Fruit fly (Drosophila melanogaster) whole organism, embryonic: ENCODE measurements around the gene Cyfip.

Experiments
- CG10267 ChIP-seq: fragments of 200-800 bp; sonication (Bioruptor generic); optimal IDR thresholded peaks from 2 replicates; lab custom pipeline; 2018; ENCODE audit warnings: missing biosample characterization, mild to moderate bottlenecking, missing genetic modification characterization, moderate library complexity
- CG10274 ChIP-seq: fragments of 200-800 bp; sonication (Bioruptor generic); optimal IDR thresholded peaks from 3 replicates; lab custom pipeline; 2017; ENCODE audit warnings: missing biosample characterization, mild to moderate bottlenecking, missing genetic modification characterization
- CG10366 ChIP-seq: fragments of 200-800 bp; sonication (Bioruptor generic); IDR thresholded peaks from 2 replicates; pipeline ENCODE4 v1.3.6; 2022; ENCODE audit warnings: missing biosample characterization, missing genetic modification characterization
- CG10543 ChIP-seq: fragments of 200-800 bp; sonication (Bioruptor generic); optimal IDR thresholded peaks from 3 replicates; lab custom pipeline; 2017; ENCODE audit warnings: missing biosample characterization, mild to moderate bottlenecking, missing genetic modification characterization, moderate library complexity
- CG11093 ChIP-seq: fragments of 200-800 bp; sonication (Bioruptor generic); IDR thresholded peaks from 3 replicates; pipeline ENCODE4 v1.3.6; 2022; ENCODE audit warnings: missing biosample characterization, missing genetic modification characterization
- CG11247 ChIP-seq: fragments of 200-800 bp; sonication (Bioruptor generic); IDR thresholded peaks from 2 replicates; pipeline ENCODE4 v1.3.6; 2022; ENCODE audit warnings: missing biosample characterization, missing genetic modification characterization
- CG11560 ChIP-seq: fragments of 200-800 bp; sonication (Bioruptor generic); IDR thresholded peaks from 3 replicates; pipeline ENCODE4 v1.3.6; 2022; ENCODE audit warnings: missing biosample characterization, missing genetic modification characterization
- CG12391 ChIP-seq: fragments of 200-800 bp; sonication (Bioruptor generic); optimal IDR thresholded peaks from 3 replicates; lab custom pipeline; 2018; ENCODE audit warnings: missing biosample characterization, mild to moderate bottlenecking, missing genetic modification characterization, moderate library complexity
- CG12769 ChIP-seq: fragments of 200-800 bp; sonication (Bioruptor generic); optimal IDR thresholded peaks from 2 replicates; lab custom pipeline; 2019; ENCODE audit warnings: missing biosample characterization, mild to moderate bottlenecking, missing genetic modification characterization, moderate library complexity
- CG13775 ChIP-seq: fragments of 200-800 bp; sonication (Bioruptor generic); optimal IDR thresholded peaks from 3 replicates; lab custom pipeline; 2017; ENCODE audit warnings: missing biosample characterization, mild to moderate bottlenecking, missing genetic modification characterization
- CG14667 ChIP-seq: fragments of 200-800 bp; sonication (Bioruptor generic); IDR thresholded peaks from 2 replicates; pipeline ENCODE4 v1.3.6; 2022; ENCODE audit warnings: missing biosample characterization, missing genetic modification characterization
- CG14860 ChIP-seq: fragments of 200-800 bp; sonication (Bioruptor generic); IDR thresholded peaks from 3 replicates; pipeline ENCODE4 v1.3.6; 2022; ENCODE audit warnings: missing biosample characterization, missing genetic modification characterization; ENCODE audit not compliant: partially characterized antibody
- CG15514 ChIP-seq: fragments of 200-800 bp; sonication (Bioruptor generic); optimal IDR thresholded peaks from 3 replicates; lab custom pipeline; 2017; ENCODE audit warnings: missing biosample characterization, missing genetic modification characterization, mild to moderate bottlenecking, moderate library complexity, missing genetic modification reagents
- CG1602 ChIP-seq: fragments of 200-800 bp; sonication (Bioruptor generic); optimal IDR thresholded peaks from 3 replicates; lab custom pipeline; 2016; ENCODE audit warnings: missing biosample characterization, missing genetic modification characterization
- CG3163 ChIP-seq: fragments of 200-800 bp; sonication (Bioruptor generic); optimal IDR thresholded peaks from 3 replicates; lab custom pipeline; 2016; ENCODE audit warnings: missing biosample characterization, missing genetic modification characterization
- CG32532 ChIP-seq: fragments of 200-800 bp; sonication (Bioruptor generic); IDR thresholded peaks from 2 replicates; pipeline ENCODE4 v1.3.6; 2022; ENCODE audit warnings: missing biosample characterization, missing genetic modification characterization
- CG32767 ChIP-seq: fragments of 200-800 bp; sonication (Bioruptor generic); IDR thresholded peaks from 2 replicates; pipeline ENCODE4 v1.3.6; 2022; ENCODE audit warnings: missing biosample characterization, missing genetic modification characterization
- CG34376 ChIP-seq: fragments of 200-800 bp; sonication (Bioruptor generic); optimal IDR thresholded peaks from 2 replicates; lab custom pipeline; 2018; ENCODE audit warnings: missing biosample characterization, mild to moderate bottlenecking, missing genetic modification characterization
- CG6683 ChIP-seq: fragments of 200-800 bp; sonication (Bioruptor generic); optimal IDR thresholded peaks from 2 replicates; lab custom pipeline; 2017; ENCODE audit warnings: missing biosample characterization, mild to moderate bottlenecking, missing genetic modification characterization, missing genetic modification reagents
- CG8359 ChIP-seq: fragments of 200-800 bp; sonication (Bioruptor generic); optimal IDR thresholded peaks from 2 replicates; lab custom pipeline; 2017; ENCODE audit warnings: missing biosample characterization, mild to moderate bottlenecking, missing genetic modification characterization, borderline replicate concordance
- CG9437 ChIP-seq: fragments of 200-800 bp; sonication (Bioruptor generic); optimal IDR thresholded peaks from 2 replicates; lab custom pipeline; 2018; ENCODE audit warnings: missing biosample characterization, mild to moderate bottlenecking, missing genetic modification characterization
- CG9876 ChIP-seq: fragments of 200-800 bp; sonication (Bioruptor generic); optimal IDR thresholded peaks from 2 replicates; lab custom pipeline; 2016; ENCODE audit warnings: missing biosample characterization, missing genetic modification characterization
- Chrac-16 ChIP-seq: fragments of 200-800 bp; sonication (Bioruptor generic); optimal IDR thresholded peaks from 3 replicates; lab custom pipeline; 2016; ENCODE audit warnings: missing biosample characterization, missing genetic modification characterization
- Dad ChIP-seq: fragments of 200-800 bp; sonication (Bioruptor generic); optimal IDR thresholded peaks from 3 replicates; lab custom pipeline; 2016; ENCODE audit warnings: missing biosample characterization, missing genetic modification characterization
- Doc3 ChIP-seq: fragments of 200-800 bp; sonication (Bioruptor generic); IDR thresholded peaks from 3 replicates; pipeline ENCODE4 v1.3.6; 2022; ENCODE audit warnings: missing biosample characterization, missing genetic modification characterization; ENCODE audit not compliant: partially characterized antibody
- ERR ChIP-seq: fragments of 200-800 bp; sonication (Bioruptor generic); optimal IDR thresholded peaks from 2 replicates; lab custom pipeline; 2016; ENCODE audit warnings: missing biosample characterization, missing genetic modification characterization
- Fer3 ChIP-seq: fragments of 200-800 bp; sonication (Bioruptor generic); optimal IDR thresholded peaks from 2 replicates; lab custom pipeline; 2018; ENCODE audit warnings: missing biosample characterization, mild to moderate bottlenecking, missing genetic modification characterization, moderate library complexity
- HLH54F ChIP-seq: fragments of 200-800 bp; sonication (Bioruptor generic); optimal IDR thresholded peaks from 3 replicates; lab custom pipeline; 2016; ENCODE audit warnings: missing biosample characterization, missing genetic modification characterization
- Hr3 ChIP-seq: fragments of 200-800 bp; sonication (Bioruptor generic); optimal IDR thresholded peaks from 3 replicates; lab custom pipeline; 2016; ENCODE audit warnings: missing biosample characterization, missing genetic modification characterization
- Hr39 ChIP-seq: fragments of >200 bp; optimal IDR thresholded peaks from 2 replicates; lab custom pipeline; 2017
- MESR4 ChIP-seq: fragments of 200-800 bp; sonication (Bioruptor generic); optimal IDR thresholded peaks from 2 replicates; lab custom pipeline; 2018; ENCODE audit warnings: missing biosample characterization, mild to moderate bottlenecking, missing genetic modification characterization, moderate library complexity
- Side ChIP-seq: fragments of 200-800 bp; sonication (Bioruptor generic); optimal IDR thresholded peaks from 2 replicates; lab custom pipeline; 2016; ENCODE audit warnings: missing biosample characterization, missing genetic modification characterization
- Sry-δ ChIP-seq: fragments of 200-800 bp; sonication (Bioruptor generic); optimal IDR thresholded peaks from 2 replicates; lab custom pipeline; 2016; ENCODE audit warnings: missing biosample characterization, missing genetic modification characterization
- Tbp ChIP-seq: fragments of >200 bp; optimal IDR thresholded peaks from 2 replicates; lab custom pipeline; 2018; ENCODE audit warnings: missing biosample characterization, missing genetic modification characterization
- YL-1 ChIP-seq: fragments of 200-800 bp; sonication (Bioruptor generic); optimal IDR thresholded peaks from 3 replicates; lab custom pipeline; 2017; ENCODE audit warnings: missing biosample characterization, mild to moderate bottlenecking, missing genetic modification characterization
- cwo ChIP-seq: fragments of 200-800 bp; sonication (Bioruptor generic); optimal IDR thresholded peaks from 3 replicates; lab custom pipeline; 2017; ENCODE audit warnings: missing biosample characterization, missing genetic modification characterization, mild to moderate bottlenecking, moderate library complexity, missing genetic modification reagents
- da ChIP-seq: fragments of 200-800 bp; sonication (Bioruptor generic); optimal IDR thresholded peaks from 2 replicates; lab custom pipeline; 2016; ENCODE audit warnings: missing biosample characterization, missing genetic modification characterization
- dm ChIP-seq: fragments of 200-800 bp; sonication (Bioruptor generic); optimal IDR thresholded peaks from 3 replicates; lab custom pipeline; 2016; ENCODE audit warnings: missing biosample characterization, missing genetic modification characterization
- esg ChIP-seq: fragments of 200-800 bp; sonication (Bioruptor generic); conservative IDR thresholded peaks from 2 replicates; pipeline ENCODE4 v1.3.6; 2022; ENCODE audit warnings: missing biosample characterization, missing genetic modification characterization
- gem ChIP-seq: fragments of 200-800 bp; sonication (Bioruptor generic); optimal IDR thresholded peaks from 2 replicates; lab custom pipeline; 2019; ENCODE audit warnings: missing biosample characterization, mild to moderate bottlenecking, missing genetic modification characterization, moderate library complexity
- hb ChIP-seq: fragments of 200-800 bp; sonication (Bioruptor generic); IDR thresholded peaks from 3 replicates; pipeline ENCODE4 v1.3.6; 2022; ENCODE audit warnings: missing biosample characterization, missing genetic modification characterization; ENCODE audit not compliant: partially characterized antibody
- hkb ChIP-seq, 2 experiments: fragments of 200-800 bp in 1 of 2; fragments of >200 bp in 1 of 2; sonication (Bioruptor generic) in 1 of 2; IDR thresholded peaks in 1 of 2; optimal IDR thresholded peaks in 1 of 2; 2 replicates each; pipeline versions ENCODE4 v1.3.6 to Lab custom; 2017 to 2022; ENCODE audit warnings: missing biosample characterization in 1 of 2, missing genetic modification characterization in 1 of 2
- phol ChIP-seq: fragments of 200-800 bp; sonication (Bioruptor generic); optimal IDR thresholded peaks from 3 replicates; lab custom pipeline; 2018; ENCODE audit warnings: missing biosample characterization, mild to moderate bottlenecking, missing genetic modification characterization, moderate library complexity
- prd ChIP-seq, 3 experiments: fragments of >200 bp in 2 of 3; fragments of 200-800 bp in 1 of 3; sonication (Bioruptor generic) in 1 of 3; optimal IDR thresholded peaks in 2 of 3; IDR thresholded peaks in 1 of 3; 2 replicates in 2 of 3; 3 replicates in 1 of 3; pipeline versions ENCODE4 v1.3.6 to Lab custom; 2017 to 2022; ENCODE audit warnings: missing biosample characterization in 1 of 3, missing genetic modification characterization in 1 of 3
- shn ChIP-seq: fragments of 200-800 bp; sonication (Bioruptor generic); optimal IDR thresholded peaks from 3 replicates; lab custom pipeline; 2016; ENCODE audit warnings: missing biosample characterization, missing genetic modification characterization
- sim ChIP-seq: fragments of 200-800 bp; sonication (Bioruptor generic); IDR thresholded peaks from 2 replicates; pipeline ENCODE4 v1.3.6; 2022; ENCODE audit warnings: missing biosample characterization, missing genetic modification characterization
- sna ChIP-seq: fragments of 200-800 bp; sonication (Bioruptor generic); IDR thresholded peaks from 2 replicates; pipeline ENCODE4 v1.3.6; 2022; ENCODE audit warnings: missing biosample characterization, missing genetic modification characterization; ENCODE audit not compliant: partially characterized antibody
- tin ChIP-seq: fragments of 200-800 bp; sonication (Bioruptor generic); optimal IDR thresholded peaks from 3 replicates; lab custom pipeline; 2016; ENCODE audit warnings: missing biosample characterization, missing genetic modification characterization
- tna ChIP-seq: fragments of 200-800 bp; sonication (Bioruptor generic); IDR thresholded peaks from 2 replicates; pipeline ENCODE4 v1.3.6; 2022; ENCODE audit warnings: missing biosample characterization, missing genetic modification characterization; ENCODE audit not compliant: partially characterized antibody

The Cyfip gene

DNA sequence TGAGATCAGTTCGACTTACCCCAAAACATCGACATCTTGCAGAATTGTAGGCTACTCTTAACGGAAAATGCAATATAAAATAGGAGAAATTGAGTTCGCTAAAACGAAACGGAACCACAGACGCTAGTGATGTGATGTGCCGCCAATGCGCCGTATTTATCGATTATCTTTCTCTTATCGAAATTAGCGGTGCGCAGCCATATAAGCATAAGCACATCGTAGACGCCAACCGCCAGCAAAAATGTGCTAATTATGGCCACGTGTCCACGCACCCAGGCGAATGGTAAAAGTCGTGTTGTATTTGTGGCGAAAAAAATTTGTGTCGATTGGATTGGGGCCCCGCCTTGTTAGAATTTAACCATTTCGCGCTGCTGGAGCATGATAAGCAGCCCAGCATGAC, at the start of gene Cyfip, which contains the start of gene Fkbp39 (continued):
- TF ChIP-seq CG6683 (GFP tag; lab: Kevin White, UChicago) (no peak), gem (no peak), CG14860 (GFP tag; lab: Robert Waterston, UW) (0 out of 3 replicates have a peak, but pooled peaks have one; percentile 42), cwo (GFP tag; lab: Kevin White, UChicago) (no peak), CG15514 (peak; percentile 97), phol (tag; lab: Kevin White, UChicago) (peak; percentile 83), da (peak; percentile 51), CG32532 (GFP tag; lab: Robert Waterston, UW) (peak; percentile 64), sna (peak; percentile 54; the same call in 1 of the 2 replicates), hkb (optimal IDR thresholded peaks at IDR 0.05; lab: Kevin White, UChicago) (no peak), hkb (GFP tag; IDR thresholded peaks at IDR 0.05; lab: Robert Waterston, UW) (0 out of 2 replicates have a peak, but pooled peaks have one; percentile 13), YL-1 (GFP tag; lab: Kevin White, UChicago) (peak; percentile 98), Hr3 (GFP tag; lab: Kevin White, UChicago) (peak; percentile 20), Dad (peak; percentile 59), CG11247 (0 out of 2 replicates have a peak, but pooled peaks have one; percentile 20), Sry-δ (GFP tag; lab: Kevin White, UChicago) (peak; percentile 100), CG9876 (GFP tag; lab: Kevin White, UChicago) (peak; percentile 52), CG11560 (tag; lab: Robert Waterston, UW) (peak; percentile 74; the same call in 2 of the 3 replicates), prd (optimal IDR thresholded peaks at IDR 0.05; lab: Kevin White, UChicago) (no peak), prd (GFP tag; IDR thresholded peaks at IDR 0.05; lab: Robert Waterston, UW) (peak; percentile 46; the same call in 2 of the 3 replicates), CG1602 (GFP tag; lab: Kevin White, UChicago) (no peak), shn (GFP tag; lab: Kevin White, UChicago) (peak; percentile 49), MESR4 (peak; percentile 94), tin (GFP tag; lab: Kevin White, UChicago) (peak; percentile 40), CG10274 (GFP tag; lab: Kevin White, UChicago) (no peak), Tbp (GFP tag; lab: Kevin White, UChicago) (no peak), CG11093 (GFP tag; lab: Robert Waterston, UW) (no peak), CG10543 (peak; percentile 44), dm (peak; percentile 97), CG12769 (no peak), Hr39 (lab: Kevin White, UChicago) (no peak), CG14667 (GFP tag; lab: Robert Waterston, UW) (no peak), Doc3 (GFP tag; lab: Robert Waterston, UW) (peak; percentile 64), CG32767 (GFP tag; lab: Robert Waterston, UW) (peak; percentile 31; the same call in 1 of the 2 replicates), CG8359 (no peak), Fer3 (tag; lab: Kevin White, UChicago) (peak; percentile 27), CG34376 (GFP tag; lab: Kevin White, UChicago) (peak; percentile 15), tna (GFP tag; lab: Robert Waterston, UW) (0 out of 2 replicates have a peak, but pooled peaks have one; percentile 34), HLH54F (GFP tag; lab: Kevin White, UChicago) (peak; percentile 64), CG13775 (GFP tag; lab: Kevin White, UChicago) (peak; percentile 40), CG10267 (tag; lab: Kevin White, UChicago) (peak; percentile 60), CG3163 (GFP tag; lab: Kevin White, UChicago) (peak; percentile 39), esg (GFP tag; lab: Robert Waterston, UW) (no peak), Side (peak; percentile 67), CG12391 (tag; lab: Kevin White, UChicago) (peak; percentile 64), Chrac-16 (GFP tag; lab: Kevin White, UChicago) (peak; percentile 40), sim (no peak), CG9437 (peak; percentile 38), CG10366 (GFP tag; lab: Robert Waterston, UW) (peak; percentile 34), ERR (GFP tag; lab: Kevin White, UChicago) (peak; percentile 62), hb (GFP tag; lab: Robert Waterston, UW) (peak; percentile 70; the same call in 1 of the 3 replicates)
